Worm (Caenorhabditis elegans) whole organism, mixed stage, embryonic: ENCODE results near the gene tyr-6.

Experiments
- M03D4.4 ChIP-seq: sonication (generic microtip); optimal IDR thresholded peaks from 2 replicates; lab custom pipeline; 2017; ENCODE audit warnings: mild to moderate bottlenecking, missing genetic modification characterization, missing compliant biosample characterization
- bed-3 ChIP-seq: fragments of 200-800 bp; sonication (Bioruptor generic); optimal IDR thresholded peaks from 3 replicates; lab custom pipeline; 2018; ENCODE audit warnings: mild to moderate bottlenecking, missing genetic modification characterization, moderate library complexity, missing compliant biosample characterization
- blmp-1 ChIP-seq: fragments of 150-350 bp; optimal IDR thresholded peaks from 2 replicates; lab custom pipeline; 2014; ENCODE audit warnings: missing biosample characterization, missing genetic modification characterization
- ceh-39 ChIP-seq: fragments of 150-350 bp; optimal IDR thresholded peaks from 2 replicates; lab custom pipeline; 2014; ENCODE audit warnings: missing biosample characterization, missing genetic modification characterization
- ceh-43 ChIP-seq: fragments of 200-800 bp; sonication (Bioruptor generic); optimal IDR thresholded peaks from 2 replicates; lab custom pipeline; 2018; ENCODE audit warnings: mild to moderate bottlenecking, missing genetic modification characterization, moderate library complexity, missing compliant biosample characterization
- ceh-83 ChIP-seq: fragments of 200-800 bp; sonication (Bioruptor generic); optimal IDR thresholded peaks from 2 replicates; lab custom pipeline; 2018; ENCODE audit warnings: mild to moderate bottlenecking, missing genetic modification characterization, missing compliant biosample characterization
- ces-1 ChIP-seq: fragments of 150-350 bp; optimal IDR thresholded peaks from 2 replicates; lab custom pipeline; 2014; ENCODE audit warnings: missing biosample characterization, missing genetic modification reagents, missing genetic modification characterization
- cnd-1 ChIP-seq: fragments of 200-800 bp; sonication (Bioruptor generic); optimal IDR thresholded peaks from 2 replicates; lab custom pipeline; 2018; ENCODE audit warnings: mild to moderate bottlenecking, missing genetic modification characterization, missing compliant biosample characterization
- drap-1 ChIP-seq: fragments of 200-800 bp; sonication (Bioruptor generic); optimal IDR thresholded peaks from 3 replicates; lab custom pipeline; 2018; ENCODE audit warnings: mild to moderate bottlenecking, missing genetic modification characterization, missing compliant biosample characterization
- elt-1 ChIP-seq: sonication (generic microtip); optimal IDR thresholded peaks from 2 replicates; lab custom pipeline; 2017; ENCODE audit warnings: missing genetic modification characterization, mild to moderate bottlenecking, missing compliant biosample characterization, antibody characterized with exemption, moderate library complexity, borderline replicate concordance; ENCODE audit not compliant: insufficient read depth
- elt-3 ChIP-seq: fragments of 150-350 bp; optimal IDR thresholded peaks from 2 replicates; lab custom pipeline; 2014; ENCODE audit warnings: missing biosample characterization, missing genetic modification characterization
- flh-1 ChIP-seq: fragments of 200-800 bp; sonication (Bioruptor generic); optimal IDR thresholded peaks from 2 replicates; lab custom pipeline; 2018; ENCODE audit warnings: mild to moderate bottlenecking, missing genetic modification characterization, moderate library complexity, missing compliant biosample characterization
- hlh-1 ChIP-seq: fragments of 150-350 bp; optimal IDR thresholded peaks from 2 replicates; lab custom pipeline; 2014; ENCODE audit warnings: missing biosample characterization, missing genetic modification reagents, missing genetic modification characterization
- lin-13 ChIP-seq: fragments of 150-350 bp; optimal IDR thresholded peaks from 2 replicates; lab custom pipeline; 2014; ENCODE audit warnings: missing biosample characterization, missing genetic modification characterization
- lin-32 ChIP-seq: fragments of 200-800 bp; sonication (Bioruptor generic); optimal IDR thresholded peaks from 2 replicates; lab custom pipeline; 2018; ENCODE audit warnings: mild to moderate bottlenecking, missing genetic modification characterization, missing compliant biosample characterization
- mab-5 ChIP-seq: fragments of 150-350 bp; optimal IDR thresholded peaks from 2 replicates; lab custom pipeline; 2014; ENCODE audit warnings: missing biosample characterization, missing genetic modification characterization
- mep-1 ChIP-seq: fragments of 150-350 bp; optimal IDR thresholded peaks from 2 replicates; lab custom pipeline; 2017; ENCODE audit warnings: missing biosample characterization, missing genetic modification reagents, missing genetic modification characterization, inconsistent platforms
- nhr-12 ChIP-seq: fragments of 150-350 bp; optimal IDR thresholded peaks from 2 replicates; lab custom pipeline; 2014; ENCODE audit warnings: missing biosample characterization, missing genetic modification characterization
- nhr-2 ChIP-seq: fragments of 150-350 bp; optimal IDR thresholded peaks from 2 replicates; lab custom pipeline; 2014; ENCODE audit warnings: missing biosample characterization, missing genetic modification characterization
- nhr-237 ChIP-seq: fragments of 150-350 bp; optimal IDR thresholded peaks from 2 replicates; lab custom pipeline; 2014; ENCODE audit warnings: missing biosample characterization, missing genetic modification characterization
- nhr-28 ChIP-seq: fragments of 150-350 bp; optimal IDR thresholded peaks from 2 replicates; lab custom pipeline; 2014; ENCODE audit warnings: missing biosample characterization, missing genetic modification characterization
- nhr-76 ChIP-seq: sonication (generic microtip); optimal IDR thresholded peaks from 2 replicates; lab custom pipeline; 2017; ENCODE audit warnings: missing biosample characterization, missing genetic modification characterization
- pha-4 ChIP-seq: fragments of 150-350 bp; optimal IDR thresholded peaks from 2 replicates; lab custom pipeline; 2018; ENCODE audit warnings: missing biosample characterization, missing genetic modification reagents, missing genetic modification characterization
- snpc-4 ChIP-seq: fragments of 150-350 bp; optimal IDR thresholded peaks from 2 replicates; lab custom pipeline; 2014; ENCODE audit warnings: missing biosample characterization, missing genetic modification characterization
- tbx-8 ChIP-seq: fragments of 200-800 bp; sonication (Bioruptor generic); optimal IDR thresholded peaks from 2 replicates; lab custom pipeline; 2018; ENCODE audit warnings: mild to moderate bottlenecking, missing genetic modification characterization, moderate library complexity, missing compliant biosample characterization
- unc-39 ChIP-seq: fragments of 150-350 bp; optimal IDR thresholded peaks from 2 replicates; lab custom pipeline; 2014; ENCODE audit warnings: missing biosample characterization, missing genetic modification characterization
- unc-62 ChIP-seq: fragments of 150-350 bp; optimal IDR thresholded peaks from 2 replicates; lab custom pipeline; 2014; ENCODE audit warnings: missing biosample characterization, missing genetic modification reagents, missing genetic modification characterization
- zip-8 ChIP-seq: fragments of 150-350 bp; optimal IDR thresholded peaks from 2 replicates; lab custom pipeline; 2014; ENCODE audit warnings: missing biosample characterization, missing genetic modification characterization
- ztf-11 ChIP-seq: fragments of 150-350 bp; optimal IDR thresholded peaks from 2 replicates; lab custom pipeline; 2014; ENCODE audit warnings: missing biosample characterization, missing genetic modification characterization

Gene tyr-6

ce11 chrIV:6523773-6524172 is 43.5 kb downstream of the tyr-6 start:
- TF ChIP-seq nhr-12 (tag; lab: Kevin White, UChicago) (no peak), lin-13 (tag; lab: Kevin White, UChicago) (no peak), nhr-28 (tag; lab: Kevin White, UChicago) (no peak), elt-1 (tag; lab: Kevin White, UChicago) (no peak), elt-3 (tag; lab: Kevin White, UChicago) (no peak), M03D4.4 (tag; lab: Kevin White, UChicago) (no peak), pha-4 (tag; lab: Kevin White, UChicago) (no peak), lin-32 (GFP tag; lab: Kevin White, UChicago) (no peak), mab-5 (no peak), nhr-76 (tag; lab: Kevin White, UChicago) (no peak), ztf-11 (no peak), ceh-83 (GFP tag; lab: Kevin White, UChicago) (no peak), tbx-8 (no peak), ceh-39 (tag; lab: Kevin White, UChicago) (no peak)

- TF ChIP-seq nhr-2 = no peak
- no peak for TF ChIP-seq tbx-8
- no peak for TF ChIP-seq unc-62 (GFP tag; lab: Kevin White, UChicago)
- TF ChIP-seq nhr-237 (tag; lab: Kevin White, UChicago) = no peak
Measured at ce11 chrIV:6524531-6524930, 44.2 kb downstream of the tyr-6 start, which contains the start of gene C01G5.5. Gene C01G5.5, plus strand, starts transcription at chrIV:6524610.

DNA sequence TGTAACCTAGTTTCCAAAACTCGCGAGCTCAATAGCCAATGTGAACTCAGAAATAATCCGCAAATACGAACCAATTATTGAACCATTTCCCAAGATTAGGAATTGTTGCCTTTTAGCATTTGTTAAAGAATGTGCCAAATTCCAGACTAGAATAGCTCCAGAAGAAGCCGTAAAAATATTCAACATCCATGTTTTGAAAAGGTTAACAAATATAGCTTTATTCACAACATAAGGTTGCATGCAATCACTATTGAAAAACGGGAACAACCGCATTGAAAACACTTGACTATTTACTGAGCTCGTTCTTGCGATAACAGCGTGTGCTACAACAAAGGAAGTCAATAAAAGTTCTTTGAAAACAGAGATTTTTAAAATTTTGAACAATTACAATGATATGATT is 46.2 kb downstream of the tyr-6 start:
- TF ChIP-seq cnd-1 (tag; lab: Kevin White, UChicago) = no peak

- TF ChIP-seq ceh-43 (GFP tag; lab: Kevin White, UChicago) (no peak), ces-1 (GFP tag; lab: Kevin White, UChicago) (no peak), cnd-1 (tag; lab: Kevin White, UChicago) (no peak), blmp-1 (no peak), mab-5 (no peak), nhr-76 (tag; lab: Kevin White, UChicago) (no peak), nhr-2 (no peak), zip-8 (tag; lab: Kevin White, UChicago) (no peak), lin-13 (tag; lab: Kevin White, UChicago) (no peak)
Measured at ce11 chrIV:6528202-6528601, 47.9 kb downstream of the tyr-6 start.

DNA sequence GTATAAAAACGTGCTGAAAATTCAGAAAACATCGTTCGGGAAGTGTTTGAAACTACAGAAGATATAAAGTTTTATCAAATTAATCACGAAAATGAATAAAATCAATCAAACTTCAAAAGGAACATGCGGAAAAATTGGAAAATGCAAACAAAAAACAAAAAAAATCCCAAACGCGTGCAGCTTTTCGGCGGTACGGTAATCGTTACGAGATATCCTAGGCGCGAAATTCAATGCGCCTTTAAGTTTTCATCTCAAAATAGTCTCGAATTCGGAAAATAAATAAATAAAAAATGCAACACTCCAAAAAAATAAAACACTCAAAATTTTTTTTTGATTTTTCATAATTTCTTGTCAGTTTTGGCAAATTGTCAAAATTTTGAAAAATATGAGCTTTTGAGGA is 49.5 kb downstream of the tyr-6 start:
- TF ChIP-seq unc-39 (tag; lab: Kevin White, UChicago) (no peak), ceh-39 (tag; lab: Kevin White, UChicago) (no peak), lin-32 (GFP tag; lab: Kevin White, UChicago) (no peak), snpc-4 (no peak), ces-1 (GFP tag; lab: Kevin White, UChicago) (no peak), flh-1 (GFP tag; lab: Kevin White, UChicago) (no peak)

- TF ChIP-seq ces-1 (GFP tag; lab: Kevin White, UChicago) = no peak
- TF ChIP-seq ceh-83 (GFP tag; lab: Kevin White, UChicago) = no peak
- no peak for TF ChIP-seq lin-13 (tag; lab: Kevin White, UChicago)
- no peak for TF ChIP-seq mep-1 (tag; lab: Kevin White, UChicago)
- no peak for TF ChIP-seq ceh-43 (GFP tag; lab: Kevin White, UChicago)
- no peak for TF ChIP-seq M03D4.4 (tag; lab: Kevin White, UChicago)
- no peak for TF ChIP-seq tbx-8
Measured at ce11 chrIV:6531450-6531849, 51.1 kb downstream of the tyr-6 start, which contains the start of gene C01G5.4. Gene C01G5.4, plus strand, starts transcription at chrIV:6531750.

ce11 chrIV:6535908-6536307 is 55.6 kb downstream of the tyr-6 start, which contains the start of gene C01G5.3:
Gene C01G5.3, plus strand, starts transcription at chrIV:6536208.
- TF ChIP-seq lin-13 (tag; lab: Kevin White, UChicago) (no peak), M03D4.4 (tag; lab: Kevin White, UChicago) (no peak), lin-32 (GFP tag; lab: Kevin White, UChicago) (no peak), bed-3 (GFP tag; lab: Kevin White, UChicago) (no peak), unc-62 (GFP tag; lab: Kevin White, UChicago) (no peak), drap-1 (GFP tag; lab: Kevin White, UChicago) (no peak), hlh-1 (tag; lab: Kevin White, UChicago) (no peak), elt-1 (tag; lab: Kevin White, UChicago) (no peak), tbx-8 (no peak), flh-1 (GFP tag; lab: Kevin White, UChicago) (no peak), nhr-76 (tag; lab: Kevin White, UChicago) (no peak), ztf-11 (no peak), pha-4 (tag; lab: Kevin White, UChicago) (no peak), mab-5 (no peak)
